Fruit fly (Drosophila melanogaster): ENCODE results near the gene CG17726.

Gene CG17726

DNA sequence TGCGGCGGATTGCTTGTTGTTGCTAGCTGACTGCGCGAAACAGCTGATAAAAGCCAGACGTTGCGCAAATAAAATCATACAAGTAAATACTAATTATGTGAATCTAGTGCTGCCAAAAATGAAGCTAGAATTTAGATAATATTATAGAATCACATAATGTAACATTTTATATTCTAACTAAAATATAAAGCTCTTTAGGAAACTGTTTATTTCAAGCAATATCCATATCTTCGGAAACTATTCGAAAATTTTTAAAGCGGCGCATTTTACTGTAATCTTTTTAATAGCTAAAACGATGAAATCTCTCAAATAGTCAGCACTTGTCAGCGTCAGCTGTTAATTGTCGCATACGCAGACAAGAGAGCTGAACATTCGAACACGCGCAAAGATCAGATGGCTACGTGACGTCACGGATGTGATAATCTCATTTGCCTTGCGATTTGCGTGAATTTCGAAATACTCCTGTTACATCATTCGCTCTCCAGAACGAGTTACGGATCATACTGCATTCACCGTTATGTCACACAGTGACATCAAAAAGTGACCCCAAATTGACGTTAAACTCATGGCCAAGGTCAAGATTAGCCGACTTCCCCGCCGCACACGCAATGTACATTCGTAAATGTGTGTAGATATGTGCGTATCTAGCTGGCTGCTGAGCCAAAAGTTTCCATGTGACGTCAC lies 16.6 kb downstream of the CG17726 start (continued):
- TF ChIP-seq vvl (GFP tag; IDR thresholded peaks at IDR 0.05) (no peak), ftz-f1 (GFP tag; optimal IDR thresholded peaks at IDR 0.05) (peak; percentile 17), zfh2 (GFP tag; optimal IDR thresholded peaks at IDR 0.05) (no peak), chm (GFP tag; IDR thresholded peaks at IDR 0.05) (no peak), grn (GFP tag; optimal IDR thresholded peaks at IDR 0.05) (peak; percentile 5), row (GFP tag; IDR thresholded peaks at IDR 0.05) (peak; percentile 16; the same call in 1 of the 3 replicates), CG3065 (GFP tag; optimal IDR thresholded peaks at IDR 0.05) (no peak), jumu (GFP tag; optimal IDR thresholded peaks at IDR 0.05) (no peak), tgo (GFP tag; IDR thresholded peaks at IDR 0.05) (0 out of 3 replicates have a peak, but pooled peaks have one; percentile 27), CG8359 (GFP tag; optimal IDR thresholded peaks at IDR 0.05; ENCODE audit: borderline replicate concordance) (no peak), Oaz (GFP tag; IDR thresholded peaks at IDR 0.05) (no peak), grau (tag; optimal IDR thresholded peaks at IDR 0.05) (peak; percentile 22), ranshi (GFP tag; IDR thresholded peaks at IDR 0.05) (no peak), Fer3 (tag; optimal IDR thresholded peaks at IDR 0.05) (peak; percentile 42), CG16815 (GFP tag; optimal IDR thresholded peaks at IDR 0.05) (no peak), pzg (GFP tag; optimal IDR thresholded peaks at IDR 0.05) (no peak), Nf-YC (tag; optimal IDR thresholded peaks at IDR 0.05) (peak; percentile 49), so (GFP tag; IDR thresholded peaks at IDR 0.05) (no peak), chinmo (GFP tag; IDR thresholded peaks at IDR 0.05; ENCODE audit: partially characterized antibody) (peak; percentile 15; the same call in 1 of the 4 replicates), ERR (GFP tag; optimal IDR thresholded peaks at IDR 0.05) (no peak), bsh (GFP tag; optimal IDR thresholded peaks at IDR 0.05) (no peak), CG17328 (GFP tag; IDR thresholded peaks at IDR 0.05) (no peak), D19A (tag; optimal IDR thresholded peaks at IDR 0.05) (no peak), CG1832 (GFP tag; optimal IDR thresholded peaks at IDR 0.05) (no peak), CG9437 (GFP tag; optimal IDR thresholded peaks at IDR 0.05) (no peak), lilli (GFP tag; optimal IDR thresholded peaks at IDR 0.05) (no peak), her (GFP tag; optimal IDR thresholded peaks at IDR 0.05) (no peak), Deaf1 (tag; optimal IDR thresholded peaks at IDR 0.05) (no peak), insv (GFP tag; optimal IDR thresholded peaks at IDR 0.05) (no peak), CG10959 (GFP tag; IDR thresholded peaks at IDR 0.05) (no peak), Elba2 (GFP tag; optimal IDR thresholded peaks at IDR 0.05) (no peak), CG2120 (GFP tag; optimal IDR thresholded peaks at IDR 0.05) (peak; percentile 31), Bdp1 (GFP tag; optimal IDR thresholded peaks at IDR 0.05) (no peak), Ets65A (GFP tag) (peak; percentile 71), sens-2 (GFP tag; IDR thresholded peaks at IDR 0.05) (no peak), CG15601 (tag; optimal IDR thresholded peaks at IDR 0.05) (no peak), Ptx1 (GFP tag; IDR thresholded peaks at IDR 0.05) (peak; percentile 38; the same call in 1 of the 2 replicates), nau (GFP tag; optimal IDR thresholded peaks at IDR 0.05) (no peak), fd64A (GFP tag; optimal IDR thresholded peaks at IDR 0.05) (no peak), CG33213 (GFP tag; optimal IDR thresholded peaks at IDR 0.05) (no peak), CG6254 (GFP tag; optimal IDR thresholded peaks at IDR 0.05) (no peak), CG4360 (GFP tag; IDR thresholded peaks at IDR 0.05) (no peak), C15 (GFP tag; IDR thresholded peaks at IDR 0.05) (no peak), hkb (optimal IDR thresholded peaks at IDR 0.05) (no peak), hkb (GFP tag; IDR thresholded peaks at IDR 0.05) (peak; percentile 58; the same call in 1 of the 2 replicates), Nf-YA (GFP tag; IDR thresholded peaks at IDR 0.05) (no peak), CG8924 (tag; optimal IDR thresholded peaks at IDR 0.05) (no peak), CG10654 (GFP tag; optimal IDR thresholded peaks at IDR 0.05) (no peak), Hr3 (GFP tag; optimal IDR thresholded peaks at IDR 0.05) (no peak), corto (GFP tag; optimal IDR thresholded peaks at IDR 0.05) (no peak), Sox100B (GFP tag; optimal IDR thresholded peaks at IDR 0.05) (no peak), hth (optimal IDR thresholded peaks at IDR 0.05) (no peak)

Measured in whole organism, embryonic.